In the genomic region with DNA sequence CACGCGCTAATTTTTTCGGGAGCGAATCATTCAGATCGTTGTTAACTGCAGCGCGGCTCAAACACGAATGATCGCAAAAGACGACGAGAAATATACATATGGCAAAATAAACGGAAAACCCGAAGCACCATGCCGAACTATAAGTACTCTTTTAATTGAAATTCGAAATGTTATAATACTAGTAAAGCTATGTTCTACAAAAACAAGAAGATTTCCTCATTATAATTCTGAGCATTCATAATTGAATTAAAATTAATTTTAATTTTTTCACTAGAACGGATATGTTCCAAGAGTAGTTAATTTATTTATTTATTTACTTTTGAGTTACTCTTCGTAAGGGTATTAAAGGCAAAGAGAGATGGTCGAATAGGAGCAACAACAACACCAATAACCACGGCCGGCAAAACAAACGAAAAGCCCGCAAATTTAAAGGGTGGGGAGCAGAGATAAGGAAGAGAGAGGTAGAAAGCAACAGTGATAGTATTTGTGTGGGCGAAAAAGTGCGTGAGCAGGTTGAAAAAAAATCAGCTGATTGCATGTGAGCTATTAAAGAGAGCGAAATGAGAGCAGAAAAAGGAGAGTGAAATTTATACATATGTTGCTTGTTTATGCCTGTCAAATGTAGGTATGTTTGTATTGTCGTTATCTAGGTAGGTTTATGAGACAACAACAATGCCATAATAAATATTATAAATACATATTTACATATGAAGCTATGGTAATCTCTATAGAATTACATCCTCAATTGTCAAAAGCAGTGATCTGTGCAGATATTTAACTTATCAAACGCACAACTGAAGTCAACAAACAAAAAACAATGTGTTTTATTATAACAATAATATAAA, we compare ENCODE assay signal across 5 fruit fly cellular contexts.
TF ChIP-seq lines count a peak whose summit lies in the region.

No protein-coding gene starts in this region.

- TF ChIP-seq CTCF in whole organism, embryonic (GFP tag; optimal IDR thresholded peaks at IDR 0.05; lab: Kevin White, UChicago), result peak; percentile 40

TF ChIP-seq in whole organism, adult, 20 proteins besides CTCF, POLR2A, EP300 and RAD21 (continues in another document):
- TF ChIP-seq kay (GFP tag; lab: Kevin White, UChicago; ENCODE audit: borderline replicate concordance) (no peak), CG12768 (GFP tag; optimal IDR thresholded peaks at IDR 0.05; lab: Kevin White, UChicago) (peak; percentile 58), CG7045 (GFP tag; optimal IDR thresholded peaks at IDR 0.05; lab: Kevin White, UChicago) (peak; percentile 19), CG1620 (GFP tag; optimal IDR thresholded peaks at IDR 0.05; lab: Kevin White, UChicago) (peak; percentile 11), Hr96 (GFP tag; optimal IDR thresholded peaks at IDR 0.05; lab: Kevin White, UChicago) (peak; percentile 16), Crg-1 (GFP tag; optimal IDR thresholded peaks at IDR 0.05; lab: Kevin White, UChicago) (no peak), pad (GFP tag; optimal IDR thresholded peaks at IDR 0.05; lab: Kevin White, UChicago) (peak; percentile 2), CG33017 (tag; optimal IDR thresholded peaks at IDR 0.05; lab: Kevin White, UChicago) (peak; percentile 76), CG14711 (tag; optimal IDR thresholded peaks at IDR 0.05; lab: Kevin White, UChicago) (peak; percentile 78), cnc (optimal IDR thresholded peaks at IDR 0.05; lab: Kevin White, UChicago) (no peak), ovo (GFP tag; optimal IDR thresholded peaks at IDR 0.05; lab: Kevin White, UChicago) (no peak), CG11617 (GFP tag; optimal IDR thresholded peaks at IDR 0.05; lab: Kevin White, UChicago) (peak; percentile 75), CG7101 (tag; optimal IDR thresholded peaks at IDR 0.05; lab: Kevin White, UChicago) (peak; percentile 81), Clk (GFP tag; optimal IDR thresholded peaks at IDR 0.05; lab: Kevin White, UChicago) (no peak), toe (GFP tag; optimal IDR thresholded peaks at IDR 0.05; lab: Kevin White, UChicago) (no peak), Mnt (GFP tag; optimal IDR thresholded peaks at IDR 0.05; lab: Kevin White, UChicago) (peak; percentile 10)

TF ChIP-seq in whole organism, embryonic, 481 proteins besides CTCF, POLR2A, EP300 and RAD21 (continues in another document):
- TF ChIP-seq CG10209 (GFP tag; optimal IDR thresholded peaks at IDR 0.05; lab: Kevin White, UChicago), result peak; percentile 56
- peak; percentile 72 for TF ChIP-seq Aef1 (GFP tag; IDR thresholded peaks at IDR 0.05; lab: Robert Waterston, UW)
- TF ChIP-seq Sry-δ (GFP tag; optimal IDR thresholded peaks at IDR 0.05; lab: Kevin White, UChicago), result no peak
- peak; percentile 73 for TF ChIP-seq B-H1 (GFP tag; IDR thresholded peaks at IDR 0.05; lab: Robert Waterston, UW)
- no peak for TF ChIP-seq Rx (GFP tag; IDR thresholded peaks at IDR 0.05; lab: Robert Waterston, UW)
- no peak for TF ChIP-seq Lpt (GFP tag; optimal IDR thresholded peaks at IDR 0.05; lab: Kevin White, UChicago)
- no peak for TF ChIP-seq CG13775 (GFP tag; optimal IDR thresholded peaks at IDR 0.05; lab: Kevin White, UChicago)
- TF ChIP-seq Opbp (GFP tag; IDR thresholded peaks at IDR 0.05; lab: Robert Waterston, UW; ENCODE audit: partially characterized antibody), result no peak
- peak; percentile 57 for TF ChIP-seq caup (GFP tag; optimal IDR thresholded peaks at IDR 0.05; lab: Kevin White, UChicago; ENCODE audit: severe bottlenecking)
- no peak; the same call in 1 of the 2 replicates for TF ChIP-seq CG11247 (GFP tag; IDR thresholded peaks at IDR 0.05; lab: Robert Waterston, UW)
- TF ChIP-seq Rfx (GFP tag; IDR thresholded peaks at IDR 0.05; lab: Robert Waterston, UW), result peak; percentile 83
- peak; percentile 40 for TF ChIP-seq CHES-1-like (GFP tag; optimal IDR thresholded peaks at IDR 0.05; lab: Kevin White, UChicago)
- peak; percentile 69 for TF ChIP-seq bcd (GFP tag; optimal IDR thresholded peaks at IDR 0.05; lab: Kevin White, UChicago)
- peak in 1 of 2 experiments; percentile 61 for TF ChIP-seq crp (GFP tag; optimal IDR thresholded peaks at IDR 0.05; lab: Kevin White, UChicago)
- TF ChIP-seq NfI (GFP tag; optimal IDR thresholded peaks at IDR 0.05; lab: Kevin White, UChicago), result peak; percentile 58
- peak; percentile 36 for TF ChIP-seq shn (GFP tag; optimal IDR thresholded peaks at IDR 0.05; lab: Kevin White, UChicago)

TF ChIP-seq in whole organism, prepupa, 60 proteins besides CTCF, POLR2A, EP300 and RAD21 (continues in another document):
- TF ChIP-seq Sox14 (GFP tag; optimal IDR thresholded peaks at IDR 0.05; lab: Kevin White, UChicago) (peak; percentile 86), ss (GFP tag; optimal IDR thresholded peaks at IDR 0.05; lab: Kevin White, UChicago) (peak; percentile 75 to 88), dsx (GFP tag; optimal IDR thresholded peaks at IDR 0.05; lab: Kevin White, UChicago; ENCODE audit: poor library complexity, severe bottlenecking) (peak; percentile 87), CG7368 (GFP tag; optimal IDR thresholded peaks at IDR 0.05; lab: Kevin White, UChicago) (peak; percentile 83), svp (GFP tag; lab: Kevin White, UChicago) (peak; percentile 97), Sox102F (GFP tag; optimal IDR thresholded peaks at IDR 0.05; lab: Kevin White, UChicago) (peak; percentile 92), Smox (GFP tag; optimal IDR thresholded peaks at IDR 0.05; lab: Kevin White, UChicago) (peak; percentile 92), salr (GFP tag; optimal IDR thresholded peaks at IDR 0.05; lab: Kevin White, UChicago) (peak; percentile 23 to 88), CG16779 (tag; optimal IDR thresholded peaks at IDR 0.05; lab: Kevin White, UChicago) (peak; percentile 83), CG34406 (GFP tag; optimal IDR thresholded peaks at IDR 0.05; lab: Kevin White, UChicago) (peak; percentile 95), CG11762 (GFP tag; optimal IDR thresholded peaks at IDR 0.05; lab: Kevin White, UChicago; ENCODE audit: insufficient read depth) (peak; percentile 79), Lpt (GFP tag; optimal IDR thresholded peaks at IDR 0.05; lab: Kevin White, UChicago) (peak; percentile 74), vri (GFP tag; optimal IDR thresholded peaks at IDR 0.05; lab: Kevin White, UChicago) (peak; percentile 86), CG6276 (GFP tag; optimal IDR thresholded peaks at IDR 0.05; lab: Kevin White, UChicago) (peak; percentile 90), CG3919 (GFP tag; optimal IDR thresholded peaks at IDR 0.05; lab: Kevin White, UChicago) (peak; percentile 91), fd59A (GFP tag; optimal IDR thresholded peaks at IDR 0.05; lab: Kevin White, UChicago) (peak; percentile 66)

TF ChIP-seq in whole organism, pupa, 21 proteins besides CTCF, POLR2A, EP300 and RAD21 (continues in another document):
- TF ChIP-seq CG34367 (tag; optimal IDR thresholded peaks at IDR 0.05; lab: Kevin White, UChicago) (peak; percentile 83), Pif1B (GFP tag; optimal IDR thresholded peaks at IDR 0.05; lab: Kevin White, UChicago) (peak; percentile 84), CG15710 (tag; optimal IDR thresholded peaks at IDR 0.05; lab: Kevin White, UChicago) (peak; percentile 89), rn (GFP tag; IDR thresholded peaks at IDR 0.05; lab: Robert Waterston, UW) (0 out of 2 replicates have a peak, but pooled peaks have one; percentile 35), gl (tag; optimal IDR thresholded peaks at IDR 0.05; lab: Kevin White, UChicago) (peak; percentile 18), Snoo (tag; optimal IDR thresholded peaks at IDR 0.05; lab: Kevin White, UChicago) (peak; percentile 89), CG17806 (tag; optimal IDR thresholded peaks at IDR 0.05; lab: Kevin White, UChicago) (peak; percentile 85), D1 (tag; optimal IDR thresholded peaks at IDR 0.05; lab: Kevin White, UChicago) (peak; percentile 67), CG8301 (tag; optimal IDR thresholded peaks at IDR 0.05; lab: Kevin White, UChicago) (peak; percentile 82), CG10348 (GFP tag; IDR thresholded peaks at IDR 0.05; lab: Robert Waterston, UW) (0 out of 2 replicates have a peak, but pooled peaks have one; percentile 7), CG8159 (tag; optimal IDR thresholded peaks at IDR 0.05; lab: Kevin White, UChicago) (peak; percentile 90), EcR (GFP tag; optimal IDR thresholded peaks at IDR 0.05; lab: Kevin White, UChicago) (peak; percentile 36), CG4496 (GFP tag; IDR thresholded peaks at IDR 0.05; lab: Robert Waterston, UW) (peak; percentile 86), Pif1A (GFP tag; optimal IDR thresholded peaks at IDR 0.05; lab: Kevin White, UChicago) (peak; percentile 83), CG32121 (GFP tag; IDR thresholded peaks at IDR 0.05; lab: Robert Waterston, UW) (peak; percentile 92), CG12605 (GFP tag; IDR thresholded peaks at IDR 0.05; lab: Robert Waterston, UW) (peak; percentile 88), fd96Ca (GFP tag; IDR thresholded peaks at IDR 0.05; lab: Robert Waterston, UW) (no peak), Ets98B (GFP tag; IDR thresholded peaks at IDR 0.05; lab: Robert Waterston, UW) (peak; percentile 87)

TF ChIP-seq in whole organism, wandering third instar larva, 38 proteins besides CTCF, POLR2A, EP300 and RAD21 (continues in another document):
- TF ChIP-seq CG9705 (GFP tag; optimal IDR thresholded peaks at IDR 0.05; lab: Kevin White, UChicago), result peak; percentile 34
- peak; percentile 90 for TF ChIP-seq ey (GFP tag; optimal IDR thresholded peaks at IDR 0.05; lab: Kevin White, UChicago)
- TF ChIP-seq jim (GFP tag; optimal IDR thresholded peaks at IDR 0.05; lab: Kevin White, UChicago), result no peak
- TF ChIP-seq Dfd (GFP tag; optimal IDR thresholded peaks at IDR 0.05; lab: Kevin White, UChicago), result peak; percentile 6
- no peak for TF ChIP-seq lola (GFP tag; optimal IDR thresholded peaks at IDR 0.05; lab: Kevin White, UChicago)
- no peak for TF ChIP-seq sv (GFP tag; optimal IDR thresholded peaks at IDR 0.05; lab: Kevin White, UChicago)
- peak; percentile 78 for TF ChIP-seq sage (GFP tag; optimal IDR thresholded peaks at IDR 0.05; lab: Kevin White, UChicago)
- TF ChIP-seq GATAd (GFP tag; optimal IDR thresholded peaks at IDR 0.05; lab: Kevin White, UChicago), result no peak
- TF ChIP-seq Rel (GFP tag; optimal IDR thresholded peaks at IDR 0.05; lab: Kevin White, UChicago), result peak; percentile 76
- TF ChIP-seq Rel (tag; optimal IDR thresholded peaks at IDR 0.05; lab: Kevin White, UChicago), result peak; percentile 72
- TF ChIP-seq Abd-B (GFP tag; optimal IDR thresholded peaks at IDR 0.05; lab: Kevin White, UChicago), result no peak
- TF ChIP-seq fru (GFP tag; optimal IDR thresholded peaks at IDR 0.05; lab: Kevin White, UChicago), result peak; percentile 94
- peak; percentile 56 for TF ChIP-seq tai (GFP tag; optimal IDR thresholded peaks at IDR 0.05; lab: Kevin White, UChicago)
- TF ChIP-seq CrebA (GFP tag; optimal IDR thresholded peaks at IDR 0.05; lab: Kevin White, UChicago; ENCODE audit: borderline replicate concordance), result no peak
- TF ChIP-seq usp (GFP tag; optimal IDR thresholded peaks at IDR 0.05; lab: Kevin White, UChicago), result no peak
- peak; percentile 34 for TF ChIP-seq Dif (GFP tag; optimal IDR thresholded peaks at IDR 0.05; lab: Kevin White, UChicago; ENCODE audit: partially characterized antibody)
- no peak for TF ChIP-seq Hr78 (GFP tag; optimal IDR thresholded peaks at IDR 0.05; lab: Kevin White, UChicago)
- no peak for TF ChIP-seq pan (optimal IDR thresholded peaks at IDR 0.05; lab: Kevin White, UChicago)
- no peak for TF ChIP-seq Myc (optimal IDR thresholded peaks at IDR 0.05; lab: Kevin White, UChicago)
- TF ChIP-seq Hr83 (GFP tag; optimal IDR thresholded peaks at IDR 0.05; lab: Kevin White, UChicago; ENCODE audit: poor library complexity, severe bottlenecking), result peak; percentile 64
